Fruit fly (Drosophila melanogaster) whole organism: ENCODE data around the gene CG9515.

ENCODE experiments used
- CG8478 ChIP-seq: fragments of >200 bp; optimal IDR thresholded peaks from 2 replicates; lab custom pipeline; 2018; ENCODE audit warnings: inconsistent platforms
- pan ChIP-seq: fragments of >200 bp; optimal IDR thresholded peaks from 2 replicates; lab custom pipeline; 2017
- psq ChIP-seq: fragments of >200 bp; optimal IDR thresholded peaks from 2 replicates; lab custom pipeline; 2017

dm6 chr2L:8964657-8965056 is 21.6 kb upstream of the CG9515 start, which contains the start of gene CG32984:
- no peak for TF ChIP-seq psq
- no peak for TF ChIP-seq pan (lab: Kevin White, UChicago)
- TF ChIP-seq CG8478, result no peak
